Fruit fly (Drosophila melanogaster): ENCODE measurements around the gene CG7248.

Gene CG7248

DNA sequence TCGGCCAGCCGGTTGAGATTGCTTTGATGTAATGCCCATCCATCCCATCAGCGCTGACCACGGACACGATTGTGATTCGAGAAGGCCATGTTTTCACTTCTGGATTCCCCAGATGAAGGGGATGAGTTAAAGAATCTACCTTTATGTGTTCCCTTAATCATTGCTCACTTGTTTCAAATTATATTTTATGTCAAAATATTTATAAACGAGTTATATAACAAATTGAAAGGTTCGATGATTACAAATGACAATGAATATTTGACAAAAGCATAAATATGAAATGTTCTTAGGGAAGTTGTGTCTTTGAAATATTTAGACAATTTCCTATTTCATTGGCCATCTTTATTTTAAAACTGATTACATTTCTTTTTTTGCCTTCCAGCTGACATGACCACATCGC is 22.3 kb upstream of the CG7248 start:
- TF ChIP-seq EcR (GFP tag; optimal IDR thresholded peaks at IDR 0.05) (no peak), CG8301 (tag; optimal IDR thresholded peaks at IDR 0.05) (no peak), CG8159 (tag; optimal IDR thresholded peaks at IDR 0.05) (no peak), CG9948 (tag; optimal IDR thresholded peaks at IDR 0.05) (no peak), CG14655 (GFP tag; optimal IDR thresholded peaks at IDR 0.05) (no peak), CG13204 (GFP tag; optimal IDR thresholded peaks at IDR 0.05) (no peak), Pif1A (GFP tag; optimal IDR thresholded peaks at IDR 0.05) (no peak), Snoo (tag; optimal IDR thresholded peaks at IDR 0.05) (no peak), CG34367 (tag; optimal IDR thresholded peaks at IDR 0.05) (no peak), CG10348 (GFP tag; IDR thresholded peaks at IDR 0.05) (no peak), CG17806 (tag; optimal IDR thresholded peaks at IDR 0.05) (no peak), rn (GFP tag; IDR thresholded peaks at IDR 0.05) (no peak), CG12605 (GFP tag; IDR thresholded peaks at IDR 0.05) (no peak)

DNA sequence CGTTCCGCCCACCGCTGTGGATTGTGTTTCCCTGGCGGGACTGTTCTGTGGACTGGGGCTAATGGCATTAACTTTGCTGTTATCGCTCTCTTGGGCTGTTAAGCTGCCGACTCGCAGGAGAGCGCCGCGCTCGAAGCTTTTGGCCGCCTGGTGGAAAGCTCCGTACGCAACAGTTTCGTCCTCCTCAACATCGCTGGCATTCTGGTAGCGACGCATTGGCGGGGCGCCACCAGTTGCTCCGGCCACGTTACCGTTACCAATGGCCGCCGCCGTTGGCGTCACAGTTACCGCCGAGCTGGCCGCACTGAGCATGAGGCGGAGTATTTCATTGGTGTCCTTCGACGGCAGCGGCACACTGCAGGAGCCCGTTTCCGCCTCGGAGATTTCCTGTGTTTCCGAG is 16.6 kb upstream of the CG7248 start:
- TF ChIP-seq CG13204 (GFP tag; optimal IDR thresholded peaks at IDR 0.05) (no peak), CG8301 (tag; optimal IDR thresholded peaks at IDR 0.05) (no peak), CG15710 (tag; optimal IDR thresholded peaks at IDR 0.05) (no peak), Pif1A (GFP tag; optimal IDR thresholded peaks at IDR 0.05) (no peak), gl (tag; optimal IDR thresholded peaks at IDR 0.05) (no peak), CG12605 (GFP tag; IDR thresholded peaks at IDR 0.05) (no peak), CG8159 (tag; optimal IDR thresholded peaks at IDR 0.05) (no peak), CG14655 (GFP tag; optimal IDR thresholded peaks at IDR 0.05) (no peak), CG17806 (tag; optimal IDR thresholded peaks at IDR 0.05) (no peak), fd96Ca (GFP tag; IDR thresholded peaks at IDR 0.05) (no peak), rn (GFP tag; IDR thresholded peaks at IDR 0.05) (no peak), EcR (GFP tag; optimal IDR thresholded peaks at IDR 0.05) (no peak), D1 (tag; optimal IDR thresholded peaks at IDR 0.05) (no peak)

DNA sequence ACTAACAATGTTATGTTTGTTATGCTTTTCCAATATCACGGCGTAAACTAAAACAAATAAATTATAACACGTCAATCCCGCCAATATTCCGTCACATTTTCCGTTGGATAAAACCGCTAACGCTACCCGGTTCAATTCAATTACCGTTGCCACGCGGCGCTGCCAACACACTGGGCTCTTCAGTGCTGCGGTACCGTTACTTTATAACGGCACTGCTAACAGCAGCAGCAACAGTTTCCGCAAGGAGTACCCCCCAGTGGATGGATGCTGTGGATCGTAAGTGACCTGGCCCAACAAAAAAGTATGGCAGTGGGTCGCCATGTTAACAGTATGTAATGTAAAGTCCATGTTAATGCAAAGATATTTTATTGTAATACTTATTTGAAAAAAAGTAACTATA is 15.2 kb upstream of the CG7248 start, which contains the start of gene CG44837:
Gene CG44837, minus strand, starts transcription at position 157 of the 400 bp plus-strand sequence.
- TF ChIP-seq CG15710 (tag; optimal IDR thresholded peaks at IDR 0.05), result no peak
- no peak for TF ChIP-seq gl (tag; optimal IDR thresholded peaks at IDR 0.05)
- TF ChIP-seq Ets98B (GFP tag; IDR thresholded peaks at IDR 0.05), result no peak
- no peak for TF ChIP-seq CG9948 (tag; optimal IDR thresholded peaks at IDR 0.05)
- no peak for TF ChIP-seq fd96Ca (GFP tag; IDR thresholded peaks at IDR 0.05)
- no peak for TF ChIP-seq CG17806 (tag; optimal IDR thresholded peaks at IDR 0.05)
- no peak for TF ChIP-seq CG12605 (GFP tag; IDR thresholded peaks at IDR 0.05)
- no peak for TF ChIP-seq D1 (tag; optimal IDR thresholded peaks at IDR 0.05)
- TF ChIP-seq CG8159 (tag; optimal IDR thresholded peaks at IDR 0.05), result no peak
- TF ChIP-seq Pif1A (GFP tag; optimal IDR thresholded peaks at IDR 0.05), result no peak
- no peak for TF ChIP-seq CG10348 (GFP tag; IDR thresholded peaks at IDR 0.05)
- TF ChIP-seq CG4496 (GFP tag; IDR thresholded peaks at IDR 0.05), result no peak

DNA sequence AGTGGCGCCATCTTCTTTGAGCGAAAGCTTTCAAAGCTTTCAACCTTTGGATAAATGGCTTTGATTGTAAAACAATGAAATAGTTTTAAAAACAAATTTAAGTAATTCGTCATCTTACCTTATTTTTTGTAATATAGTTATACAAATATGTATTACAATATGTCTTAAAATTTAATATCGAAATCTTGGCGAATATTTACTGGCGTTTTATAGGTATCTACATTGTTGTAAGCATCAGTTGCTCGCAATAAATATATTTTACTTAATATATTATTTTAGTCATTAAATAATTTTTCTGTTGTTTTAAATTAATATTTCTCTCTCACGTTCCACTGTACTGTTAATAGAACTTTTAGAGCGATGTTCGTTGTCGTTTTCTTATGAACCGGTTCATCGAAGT is 12.3 kb upstream of the CG7248 start, which contains the start of gene Rpt4R:
Gene Rpt4R, plus strand, starts transcription at position 301 of the 400 bp plus-strand sequence.
- TF ChIP-seq gl (tag; optimal IDR thresholded peaks at IDR 0.05) (no peak), CG13204 (GFP tag; optimal IDR thresholded peaks at IDR 0.05) (no peak), CG8301 (tag; optimal IDR thresholded peaks at IDR 0.05) (no peak), CG14655 (GFP tag; optimal IDR thresholded peaks at IDR 0.05) (no peak), EcR (GFP tag; optimal IDR thresholded peaks at IDR 0.05) (no peak), CG9948 (tag; optimal IDR thresholded peaks at IDR 0.05) (no peak), D1 (tag; optimal IDR thresholded peaks at IDR 0.05) (no peak), Snoo (tag; optimal IDR thresholded peaks at IDR 0.05) (no peak), Pif1A (GFP tag; optimal IDR thresholded peaks at IDR 0.05) (no peak), CG34367 (tag; optimal IDR thresholded peaks at IDR 0.05) (no peak), fd96Ca (GFP tag; IDR thresholded peaks at IDR 0.05) (no peak)

DNA sequence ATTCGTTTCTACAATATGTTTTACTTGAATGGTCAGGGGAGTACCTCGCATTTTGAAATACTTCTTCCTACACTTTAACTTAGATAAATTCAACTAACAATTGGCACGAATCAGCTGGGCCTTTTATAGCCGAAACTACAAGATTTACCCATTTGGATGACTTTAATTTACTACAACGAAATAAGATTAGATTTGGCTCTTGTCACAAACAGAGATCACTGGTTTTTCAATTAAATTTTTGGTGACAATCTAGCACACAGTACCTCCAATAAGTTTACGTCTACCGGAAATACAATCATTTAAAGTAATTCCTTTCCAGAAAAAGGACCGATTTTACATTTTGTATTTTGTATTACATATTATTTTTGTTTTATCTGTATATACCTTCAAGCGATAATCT is 9.1 kb upstream of the CG7248 start, which contains the start of gene CG5883:
Gene CG5883, minus strand, starts transcription at position 101 of the 400 bp plus-strand sequence.
- TF ChIP-seq CG4496 (GFP tag; IDR thresholded peaks at IDR 0.05) (no peak), gl (tag; optimal IDR thresholded peaks at IDR 0.05) (no peak), Snoo (tag; optimal IDR thresholded peaks at IDR 0.05) (no peak), EcR (GFP tag; optimal IDR thresholded peaks at IDR 0.05) (no peak), Pif1B (GFP tag; optimal IDR thresholded peaks at IDR 0.05) (no peak), Ets98B (GFP tag; IDR thresholded peaks at IDR 0.05) (no peak), CG17806 (tag; optimal IDR thresholded peaks at IDR 0.05) (no peak), CG13204 (GFP tag; optimal IDR thresholded peaks at IDR 0.05) (no peak), CG8159 (tag; optimal IDR thresholded peaks at IDR 0.05) (no peak)

DNA sequence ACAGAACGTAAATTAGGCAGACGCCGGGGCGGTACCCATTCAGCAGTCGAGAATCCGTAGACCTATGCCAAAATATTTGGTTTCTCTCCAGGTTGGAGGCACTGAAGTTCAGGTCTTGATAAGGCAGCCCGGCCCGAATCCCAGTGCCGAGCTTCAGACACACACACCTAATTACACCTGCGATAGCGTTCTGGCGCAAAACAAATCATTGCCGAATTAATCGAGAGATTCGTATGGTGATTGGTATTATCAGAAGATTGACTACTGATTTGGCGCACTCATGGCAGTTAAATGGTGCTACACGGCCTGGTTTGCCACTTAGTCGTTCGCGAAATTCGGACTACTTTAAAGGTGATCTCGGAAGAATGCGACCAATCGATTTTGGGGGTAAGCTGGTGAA is 6.5 kb upstream of the CG7248 start, which contains the start of gene CG7252:
Gene CG7252, plus strand, starts transcription at position 319 of the 400 bp plus-strand sequence.
- TF ChIP-seq rn (GFP tag; IDR thresholded peaks at IDR 0.05) (no peak), CG8159 (tag; optimal IDR thresholded peaks at IDR 0.05) (no peak), D1 (tag; optimal IDR thresholded peaks at IDR 0.05) (no peak), CG12605 (GFP tag; IDR thresholded peaks at IDR 0.05) (no peak), CG17806 (tag; optimal IDR thresholded peaks at IDR 0.05) (no peak), EcR (GFP tag; optimal IDR thresholded peaks at IDR 0.05) (no peak), CG13204 (GFP tag; optimal IDR thresholded peaks at IDR 0.05) (no peak), Pif1A (GFP tag; optimal IDR thresholded peaks at IDR 0.05) (no peak), CG34367 (tag; optimal IDR thresholded peaks at IDR 0.05) (no peak), CG9948 (tag; optimal IDR thresholded peaks at IDR 0.05) (no peak), Pif1B (GFP tag; optimal IDR thresholded peaks at IDR 0.05) (no peak), CG8301 (tag; optimal IDR thresholded peaks at IDR 0.05) (no peak)

DNA sequence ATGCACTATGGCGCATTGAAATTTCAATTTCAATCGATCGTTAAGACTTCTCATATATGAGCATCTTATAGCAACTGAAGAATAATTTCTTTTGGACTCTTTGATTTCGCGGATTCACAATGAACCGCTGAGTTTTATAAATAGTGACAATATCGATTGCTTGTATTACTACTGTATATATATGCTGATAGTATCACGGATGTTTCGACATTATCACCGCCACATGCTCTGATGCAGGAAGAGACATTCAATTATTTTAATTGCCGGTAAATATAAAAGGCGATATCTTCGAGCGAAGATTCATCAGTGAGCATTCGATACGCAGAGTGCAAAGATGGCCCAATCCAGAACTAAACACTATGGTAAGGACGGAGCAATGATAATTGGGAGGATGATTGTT is 4.3 kb upstream of the CG7248 start, which contains the start of gene CG17826:
Gene CG17826, plus strand, starts transcription at position 301 of the 400 bp plus-strand sequence.
- TF ChIP-seq CG14655 (GFP tag; optimal IDR thresholded peaks at IDR 0.05) (no peak), CG34367 (tag; optimal IDR thresholded peaks at IDR 0.05) (no peak), CG12605 (GFP tag; IDR thresholded peaks at IDR 0.05) (no peak), rn (GFP tag; IDR thresholded peaks at IDR 0.05) (no peak), CG13204 (GFP tag; optimal IDR thresholded peaks at IDR 0.05) (no peak)

All from whole organism, pupa.